Worm (Caenorhabditis elegans) whole organism, L4 larva: Measurements from ENCODE around the gene clec-193.

ENCODE experiments used
- D1046.2 ChIP-seq: fragments of 200-800 bp; sonication (Bioruptor generic); IDR thresholded peaks from 2 replicates; pipeline ENCODE4 v1.3.6; 2022; ENCODE audit warnings: missing genetic modification characterization, missing compliant biosample characterization
- F44E2.7 ChIP-seq: fragments of 200-800 bp; sonication (Bioruptor generic); IDR thresholded peaks from 2 replicates; pipeline ENCODE4 v2.1.2; 2022; ENCODE audit warnings: missing genetic modification characterization, missing compliant biosample characterization
- T20F7.1 ChIP-seq: fragments of 200-800 bp; sonication (Bioruptor generic); optimal IDR thresholded peaks from 2 replicates; lab custom pipeline; 2018; ENCODE audit warnings: mild to moderate bottlenecking, missing genetic modification characterization, missing compliant biosample characterization
- T26A8.4 ChIP-seq: fragments of 200-800 bp; sonication (Bioruptor generic); IDR thresholded peaks from 2 replicates; pipeline ENCODE4 v1.3.6; 2022; ENCODE audit warnings: missing genetic modification characterization, missing compliant biosample characterization
- Y48G9A.11 ChIP-seq: fragments of 200-800 bp; sonication (Bioruptor generic); IDR thresholded peaks from 2 replicates; pipeline ENCODE4 v1.3.6; 2022; ENCODE audit warnings: missing genetic modification reagents, missing genetic modification characterization, missing compliant biosample characterization
- Y5F2A.4 ChIP-seq: fragments of 200-800 bp; sonication (Bioruptor generic); optimal IDR thresholded peaks from 2 replicates; lab custom pipeline; 2018; ENCODE audit warnings: mild to moderate bottlenecking, missing genetic modification characterization, missing compliant biosample characterization
- aly-2 ChIP-seq: sonication (generic microtip); optimal IDR thresholded peaks from 2 replicates; lab custom pipeline; 2018; ENCODE audit warnings: missing biosample characterization, missing genetic modification characterization
- ama-1 ChIP-seq: fragments of 150-350 bp; optimal IDR thresholded peaks from 2 replicates; lab custom pipeline; 2014; ENCODE audit warnings: inconsistent platforms, mixed read lengths
- ceh-28 ChIP-seq: fragments of 150-350 bp; optimal IDR thresholded peaks from 2 replicates; lab custom pipeline; 2014; ENCODE audit warnings: missing biosample characterization, missing genetic modification reagents, missing genetic modification characterization
- ceh-32 ChIP-seq: sonication (generic microtip); optimal IDR thresholded peaks from 2 replicates; lab custom pipeline; 2016; ENCODE audit warnings: mild to moderate bottlenecking, missing genetic modification characterization, missing compliant biosample characterization; ENCODE audit not compliant: poor library complexity
- ceh-44 ChIP-seq: fragments of 200-800 bp; sonication (Bioruptor generic); IDR thresholded peaks from 2 replicates; pipeline ENCODE4 v1.3.6; 2022; ENCODE audit warnings: missing genetic modification reagents, missing genetic modification characterization, missing compliant biosample characterization
- ceh-62 ChIP-seq: sonication (generic microtip); optimal IDR thresholded peaks from 2 replicates; lab custom pipeline; 2017; ENCODE audit warnings: missing biosample characterization, missing genetic modification characterization
- ces-1 ChIP-seq: fragments of 150-350 bp; sonication (generic microtip); optimal IDR thresholded peaks from 4 replicates; lab custom pipeline; 2014; ENCODE audit warnings: missing biosample characterization, missing genetic modification reagents, missing genetic modification characterization
- daf-12 ChIP-seq: fragments of 150-350 bp; optimal IDR thresholded peaks from 2 replicates; lab custom pipeline; 2014; ENCODE audit warnings: missing biosample characterization, missing genetic modification reagents, missing genetic modification characterization
- daf-16 ChIP-seq, 3 experiments: sonication (generic microtip); optimal IDR thresholded peaks; 2 replicates each; lab custom pipeline; 2016 to 2017; ENCODE audit warnings: missing genetic modification characterization in 3 of 3, missing genetic modification reagents in 3 of 3, mild to moderate bottlenecking in 2 of 3, missing compliant biosample characterization in 2 of 3, missing biosample characterization in 1 of 3, moderate library complexity in 1 of 3
- daf-8 ChIP-seq: fragments of 200-800 bp; sonication (Bioruptor generic); IDR thresholded peaks from 2 replicates; pipeline ENCODE4 v1.3.6; 2022; ENCODE audit warnings: missing genetic modification characterization, missing compliant biosample characterization
- dpl-1 ChIP-seq: fragments of 150-350 bp; optimal IDR thresholded peaks from 2 replicates; lab custom pipeline; 2014; ENCODE audit warnings: missing biosample characterization, missing genetic modification reagents, missing genetic modification characterization
- duxl-1 ChIP-seq: sonication (generic microtip); optimal IDR thresholded peaks from 2 replicates; lab custom pipeline; 2016; ENCODE audit warnings: mild to moderate bottlenecking, missing genetic modification characterization, moderate library complexity, missing compliant biosample characterization; ENCODE audit not compliant: poor library complexity
- egl-27 ChIP-seq: sonication (generic microtip); optimal IDR thresholded peaks from 3 replicates; lab custom pipeline; 2017; ENCODE audit warnings: missing biosample characterization, missing genetic modification reagents, missing genetic modification characterization
- egl-43 ChIP-seq: fragments of 200-800 bp; sonication (Bioruptor generic); IDR thresholded peaks from 2 replicates; pipeline ENCODE4 v1.3.6; 2022; ENCODE audit warnings: missing genetic modification reagents, missing genetic modification characterization, missing compliant biosample characterization
- fos-1 ChIP-seq: fragments of 150-350 bp; optimal IDR thresholded peaks from 2 replicates; lab custom pipeline; 2014; ENCODE audit warnings: missing biosample characterization, missing genetic modification characterization
- hlh-11 ChIP-seq: fragments of 200-800 bp; sonication (Bioruptor generic); optimal IDR thresholded peaks from 2 replicates; lab custom pipeline; 2018; ENCODE audit warnings: mild to moderate bottlenecking, missing genetic modification characterization, missing compliant biosample characterization
- lim-7 ChIP-seq: fragments of 200-800 bp; sonication (Bioruptor generic); IDR thresholded peaks from 2 replicates; pipeline ENCODE4 v1.3.6; 2022; ENCODE audit warnings: missing genetic modification characterization, missing compliant biosample characterization
- lin-13 ChIP-seq: fragments of 150-350 bp; optimal IDR thresholded peaks from 2 replicates; lab custom pipeline; 2014; ENCODE audit warnings: missing biosample characterization, missing genetic modification reagents, missing genetic modification characterization
- lin-15B ChIP-seq: fragments of 150-350 bp; sonication (generic microtip); optimal IDR thresholded peaks from 3 replicates; lab custom pipeline; 2014; ENCODE audit warnings: missing biosample characterization, missing genetic modification characterization
- lin-38 ChIP-seq: fragments of 200-800 bp; sonication (Bioruptor generic); IDR thresholded peaks from 2 replicates; pipeline ENCODE4 v1.3.6; 2022; ENCODE audit warnings: missing genetic modification reagents, missing genetic modification characterization, missing compliant biosample characterization
- lir-3 ChIP-seq: sonication (generic microtip); optimal IDR thresholded peaks from 2 replicates; lab custom pipeline; 2016; ENCODE audit warnings: mild to moderate bottlenecking, missing genetic modification characterization, missing compliant biosample characterization
- mdl-1 ChIP-seq, 2 experiments: fragments of 150-350 bp in 1 of 2; sonication (generic microtip) in 1 of 2; optimal IDR thresholded peaks; 2 replicates each; lab custom pipeline; 2014 to 2017; ENCODE audit warnings: missing biosample characterization in 2 of 2, missing genetic modification characterization in 2 of 2
- mxl-2 ChIP-seq: fragments of 200-800 bp; sonication (Bioruptor generic); conservative IDR thresholded peaks from 2 replicates; pipeline ENCODE4 v1.3.6; 2022; ENCODE audit warnings: missing genetic modification reagents, missing genetic modification characterization, missing compliant biosample characterization
- nhr-102 ChIP-seq: sonication (generic microtip); optimal IDR thresholded peaks from 2 replicates; lab custom pipeline; 2016; ENCODE audit warnings: mild to moderate bottlenecking, missing genetic modification characterization, moderate library complexity, missing compliant biosample characterization
- nhr-237 ChIP-seq: sonication (generic microtip); optimal IDR thresholded peaks from 2 replicates; lab custom pipeline; 2017; ENCODE audit warnings: missing biosample characterization, missing genetic modification characterization
- nhr-28 ChIP-seq: fragments of 150-350 bp; optimal IDR thresholded peaks from 2 replicates; lab custom pipeline; 2014; ENCODE audit warnings: missing biosample characterization, missing genetic modification characterization
- nhr-42 ChIP-seq: fragments of 200-800 bp; sonication (Bioruptor generic); IDR thresholded peaks from 2 replicates; pipeline ENCODE4 v1.3.6; 2022; ENCODE audit warnings: missing genetic modification characterization, missing compliant biosample characterization
- nhr-48 ChIP-seq: sonication (generic microtip); optimal IDR thresholded peaks from 2 replicates; lab custom pipeline; 2016; ENCODE audit warnings: mild to moderate bottlenecking, missing genetic modification characterization, missing compliant biosample characterization
- nhr-77 ChIP-seq: fragments of 150-350 bp; optimal IDR thresholded peaks from 2 replicates; lab custom pipeline; 2014; ENCODE audit warnings: missing biosample characterization, missing genetic modification characterization
- pha-4 ChIP-seq, 2 experiments: fragments of 150-350 bp in 1 of 2; fragments of 200-800 bp in 1 of 2; sonication (Bioruptor generic) in 1 of 2; IDR thresholded peaks in 1 of 2; optimal IDR thresholded peaks in 1 of 2; 2 replicates each; pipeline versions ENCODE4 v1.3.6 to Lab custom; 2014 to 2022; ENCODE audit warnings: missing genetic modification characterization in 2 of 2, missing genetic modification reagents in 2 of 2, missing biosample characterization in 1 of 2, missing compliant biosample characterization in 1 of 2
- php-3 ChIP-seq: fragments of 200-800 bp; sonication (Bioruptor generic); IDR thresholded peaks from 2 replicates; pipeline ENCODE4 v1.3.6; 2022; ENCODE audit warnings: missing genetic modification reagents, missing genetic modification characterization, missing compliant biosample characterization
- pqm-1 ChIP-seq: sonication (generic microtip); optimal IDR thresholded peaks from 2 replicates; lab custom pipeline; 2017; ENCODE audit warnings: missing biosample characterization, missing genetic modification characterization
- saeg-2 ChIP-seq: fragments of 200-800 bp; sonication (Bioruptor generic); IDR thresholded peaks from 2 replicates; pipeline ENCODE4 v1.3.6; 2022; ENCODE audit warnings: missing genetic modification reagents, missing genetic modification characterization, missing compliant biosample characterization
- skn-1 ChIP-seq: fragments of 150-350 bp; optimal IDR thresholded peaks from 2 replicates; lab custom pipeline; 2014; ENCODE audit warnings: missing biosample characterization, missing genetic modification characterization
- snpc-4 ChIP-seq: fragments of 150-350 bp; optimal IDR thresholded peaks from 2 replicates; lab custom pipeline; 2014; ENCODE audit warnings: missing biosample characterization, missing genetic modification characterization
- spr-1 ChIP-seq: sonication (generic microtip); optimal IDR thresholded peaks from 2 replicates; lab custom pipeline; 2016; ENCODE audit warnings: mild to moderate bottlenecking, missing genetic modification characterization, missing compliant biosample characterization
- spr-3 ChIP-seq: fragments of 200-800 bp; sonication (Bioruptor generic); optimal IDR thresholded peaks from 2 replicates; lab custom pipeline; 2018; ENCODE audit warnings: mild to moderate bottlenecking, missing genetic modification characterization, missing compliant biosample characterization
- tra-1 ChIP-seq: fragments of 200-800 bp; sonication (Bioruptor generic); IDR thresholded peaks from 2 replicates; pipeline ENCODE4 v1.3.6; 2022; ENCODE audit warnings: missing genetic modification reagents, missing genetic modification characterization, missing compliant biosample characterization
- unc-130 ChIP-seq: sonication (generic microtip); optimal IDR thresholded peaks from 2 replicates; lab custom pipeline; 2016; ENCODE audit warnings: missing genetic modification reagents, missing genetic modification characterization, missing compliant biosample characterization
- unc-39 ChIP-seq: sonication (generic microtip); optimal IDR thresholded peaks from 2 replicates; lab custom pipeline; 2017; ENCODE audit warnings: missing biosample characterization, missing genetic modification characterization
- zag-1 ChIP-seq: fragments of 150-350 bp; optimal IDR thresholded peaks from 2 replicates; lab custom pipeline; 2014; ENCODE audit warnings: missing biosample characterization, missing genetic modification characterization
- zfp-3 ChIP-seq: fragments of 200-800 bp; sonication (Bioruptor generic); conservative IDR thresholded peaks from 2 replicates; pipeline ENCODE4 v1.3.6; 2022; ENCODE audit warnings: missing genetic modification reagents, missing genetic modification characterization, missing compliant biosample characterization
- zip-11 ChIP-seq: fragments of 200-800 bp; sonication (Bioruptor generic); IDR thresholded peaks from 2 replicates; pipeline ENCODE4 v1.3.6; 2022; ENCODE audit warnings: missing genetic modification characterization, missing compliant biosample characterization
- zip-2 ChIP-seq: fragments of 150-350 bp; optimal IDR thresholded peaks from 2 replicates; lab custom pipeline; 2014; ENCODE audit warnings: missing biosample characterization, missing genetic modification characterization
- ztf-7 ChIP-seq: fragments of 150-350 bp; optimal IDR thresholded peaks from 2 replicates; lab custom pipeline; 2014; ENCODE audit warnings: missing biosample characterization, missing genetic modification characterization

The clec-193 gene

ce11 chrIV:16775029-16775428 is 31.2 kb downstream of the clec-193 start:
- TF ChIP-seq zfp-3 (GFP tag; lab: Robert Waterston, UW), result no peak
- no peak for TF ChIP-seq tra-1 (GFP tag; lab: Robert Waterston, UW)
- peak; percentile 30 for TF ChIP-seq nhr-102 (tag; lab: Kevin White, UChicago)
- no peak for TF ChIP-seq skn-1 (tag; lab: Kevin White, UChicago)
- no peak for TF ChIP-seq ceh-28 (tag; lab: Kevin White, UChicago)
- TF ChIP-seq egl-43 (GFP tag; lab: Robert Waterston, UW), result no peak; the same call in 1 of the 2 replicates
- TF ChIP-seq T26A8.4, result no peak
- no peak for TF ChIP-seq ces-1 (GFP tag; lab: Kevin White, UChicago)
- TF ChIP-seq php-3, result no peak
- TF ChIP-seq dpl-1 (GFP tag; lab: Kevin White, UChicago), result no peak
- TF ChIP-seq hlh-11 (tag; lab: Kevin White, UChicago), result no peak
- TF ChIP-seq daf-8, result 0 out of 2 replicates have a peak, but pooled peaks have one; percentile 53
- no peak for TF ChIP-seq mdl-1 (tag; optimal IDR thresholded peaks at IDR 0.05; lab: Kevin White, UChicago)
- TF ChIP-seq ama-1 (lab: Kevin White, UChicago), result no peak
- no peak for TF ChIP-seq egl-27 (tag; lab: Kevin White, UChicago)
- peak; percentile 78; the same call in 1 of the 2 replicates for TF ChIP-seq F44E2.7
- TF ChIP-seq lim-7, result no peak; the same call in 1 of the 2 replicates
- peak; percentile 80; the same call in 1 of the 2 replicates for TF ChIP-seq pha-4 (GFP tag; IDR thresholded peaks at IDR 0.05; lab: Robert Waterston, UW)
- no peak for TF ChIP-seq pha-4 (tag; optimal IDR thresholded peaks at IDR 0.05; lab: Kevin White, UChicago)
- TF ChIP-seq spr-1 (tag; lab: Kevin White, UChicago), result peak; percentile 68
- 0 out of 2 replicates have a peak, but pooled peaks have one; percentile 68 for TF ChIP-seq zip-11 (GFP tag; lab: Robert Waterston, UW)
- TF ChIP-seq duxl-1 (tag; lab: Kevin White, UChicago), result no peak
- TF ChIP-seq lir-3 (tag; lab: Kevin White, UChicago), result peak; percentile 34
- peak; percentile 44; the same call in 1 of the 2 replicates for TF ChIP-seq Y48G9A.11 (GFP tag; lab: Robert Waterston, UW)
- no peak for TF ChIP-seq nhr-28 (tag; lab: Kevin White, UChicago)
- no peak for TF ChIP-seq nhr-237 (tag; lab: Kevin White, UChicago)
- TF ChIP-seq fos-1 (tag; lab: Kevin White, UChicago), result no peak
- TF ChIP-seq D1046.2 (GFP tag; lab: Robert Waterston, UW), result peak; percentile 68; the same call in 1 of the 2 replicates
- no peak for TF ChIP-seq zip-2 (tag; lab: Kevin White, UChicago)
- TF ChIP-seq lin-38 (GFP tag; lab: Robert Waterston, UW), result peak; percentile 76
- no peak for TF ChIP-seq pqm-1 (tag; lab: Kevin White, UChicago)
- TF ChIP-seq T20F7.1 (GFP tag; lab: Kevin White, UChicago), result no peak
- no peak for TF ChIP-seq aly-2
- no peak for TF ChIP-seq snpc-4 (tag; lab: Kevin White, UChicago)
- TF ChIP-seq nhr-42 (GFP tag; lab: Robert Waterston, UW), result no peak
- no peak for TF ChIP-seq saeg-2 (GFP tag; lab: Robert Waterston, UW)
- TF ChIP-seq spr-3 (GFP tag; lab: Kevin White, UChicago), result peak; percentile 17
- no peak for TF ChIP-seq lin-15B (tag; lab: Kevin White, UChicago)
- no peak for TF ChIP-seq zag-1 (tag; lab: Kevin White, UChicago)
- no peak for TF ChIP-seq ceh-62 (tag; lab: Kevin White, UChicago)
- peak; percentile 52 for TF ChIP-seq nhr-48 (tag; lab: Kevin White, UChicago)
- TF ChIP-seq ztf-7 (tag; lab: Kevin White, UChicago), result no peak
- TF ChIP-seq mxl-2 (GFP tag; lab: Robert Waterston, UW), result 0 out of 2 replicates have a peak, but pooled peaks have one; percentile 42
- peak in 1 of 2 experiments; percentile 85 for TF ChIP-seq daf-16 (GFP tag; optimal IDR thresholded peaks at IDR 0.05; lab: Kevin White, UChicago)
- peak; percentile 40 for TF ChIP-seq daf-16 (tag; optimal IDR thresholded peaks at IDR 0.05; lab: Kevin White, UChicago)
- TF ChIP-seq unc-39 (tag; lab: Kevin White, UChicago), result no peak
- TF ChIP-seq Y5F2A.4 (GFP tag; lab: Kevin White, UChicago), result no peak
- TF ChIP-seq unc-130, result peak; percentile 56
- TF ChIP-seq ceh-32 (tag; lab: Kevin White, UChicago), result no peak
- no peak for TF ChIP-seq nhr-77 (tag; lab: Kevin White, UChicago)
- no peak for TF ChIP-seq lin-13 (GFP tag; lab: Kevin White, UChicago)
- peak; percentile 45; the same call in 1 of the 2 replicates for TF ChIP-seq ceh-44 (GFP tag; lab: Robert Waterston, UW)
- no peak for TF ChIP-seq daf-12 (tag; lab: Kevin White, UChicago)
